Fruit fly (Drosophila melanogaster) whole organism, embryonic: ENCODE data around the gene Fas3.

Experiments used
- Aef1 ChIP-seq: fragments of 200-800 bp; sonication (Bioruptor generic); IDR thresholded peaks from 3 replicates; pipeline ENCODE4 v1.3.6; 2022; ENCODE audit warnings: missing biosample characterization, missing genetic modification characterization
- CG10267 ChIP-seq: fragments of 200-800 bp; sonication (Bioruptor generic); optimal IDR thresholded peaks from 2 replicates; lab custom pipeline; 2018; ENCODE audit warnings: missing biosample characterization, mild to moderate bottlenecking, missing genetic modification characterization, moderate library complexity
- CG10321 ChIP-seq: fragments of 200-800 bp; sonication (Bioruptor generic); IDR thresholded peaks from 2 replicates; pipeline ENCODE4 v1.3.6; 2022; ENCODE audit warnings: missing biosample characterization, missing genetic modification characterization
- CG10366 ChIP-seq: fragments of 200-800 bp; sonication (Bioruptor generic); IDR thresholded peaks from 2 replicates; pipeline ENCODE4 v1.3.6; 2022; ENCODE audit warnings: missing biosample characterization, missing genetic modification characterization
- CG11085 ChIP-seq: fragments of 200-800 bp; sonication (Bioruptor generic); IDR thresholded peaks from 2 replicates; pipeline ENCODE4 v1.3.6; 2022; ENCODE audit warnings: missing biosample characterization, missing genetic modification characterization
- CG11504 ChIP-seq: fragments of 200-800 bp; sonication (Bioruptor generic); optimal IDR thresholded peaks from 3 replicates; lab custom pipeline; 2019; ENCODE audit warnings: missing biosample characterization, mild to moderate bottlenecking, missing genetic modification characterization, moderate library complexity
- CG12104 ChIP-seq: fragments of 200-800 bp; sonication (Bioruptor generic); optimal IDR thresholded peaks from 3 replicates; lab custom pipeline; 2016; ENCODE audit warnings: missing biosample characterization, missing genetic modification characterization
- CG1233 ChIP-seq: fragments of 200-800 bp; sonication (Bioruptor generic); optimal IDR thresholded peaks from 4 replicates; lab custom pipeline; 2018; ENCODE audit warnings: missing biosample characterization, mild to moderate bottlenecking, missing genetic modification characterization
- CG12744 ChIP-seq: fragments of 200-800 bp; sonication (Bioruptor generic); optimal IDR thresholded peaks from 2 replicates; lab custom pipeline; 2016; ENCODE audit warnings: missing biosample characterization, missing genetic modification characterization
- CG13775 ChIP-seq: fragments of 200-800 bp; sonication (Bioruptor generic); optimal IDR thresholded peaks from 3 replicates; lab custom pipeline; 2017; ENCODE audit warnings: missing biosample characterization, mild to moderate bottlenecking, missing genetic modification characterization
- CG14667 ChIP-seq: fragments of 200-800 bp; sonication (Bioruptor generic); IDR thresholded peaks from 2 replicates; pipeline ENCODE4 v1.3.6; 2022; ENCODE audit warnings: missing biosample characterization, missing genetic modification characterization
- CG2678 ChIP-seq: fragments of 200-800 bp; sonication (Bioruptor generic); optimal IDR thresholded peaks from 3 replicates; lab custom pipeline; 2019; ENCODE audit warnings: missing biosample characterization, mild to moderate bottlenecking, missing genetic modification characterization, moderate library complexity
- CG31441 ChIP-seq: fragments of 200-800 bp; sonication (Bioruptor generic); IDR thresholded peaks from 2 replicates; pipeline ENCODE4 v1.3.6; 2022; ENCODE audit warnings: missing biosample characterization, missing genetic modification characterization
- CG32532 ChIP-seq: fragments of 200-800 bp; sonication (Bioruptor generic); IDR thresholded peaks from 2 replicates; pipeline ENCODE4 v1.3.6; 2022; ENCODE audit warnings: missing biosample characterization, missing genetic modification characterization
- CG4424 ChIP-seq: fragments of 200-800 bp; sonication (Bioruptor generic); optimal IDR thresholded peaks from 3 replicates; lab custom pipeline; 2016; ENCODE audit warnings: missing biosample characterization, missing genetic modification characterization
- CG6654 ChIP-seq: fragments of 200-800 bp; sonication (Bioruptor generic); optimal IDR thresholded peaks from 2 replicates; lab custom pipeline; 2017; ENCODE audit warnings: missing biosample characterization, mild to moderate bottlenecking, missing genetic modification characterization
- CG6689 ChIP-seq: fragments of 200-800 bp; sonication (Bioruptor generic); IDR thresholded peaks from 2 replicates; pipeline ENCODE4 v1.3.6; 2022; ENCODE audit warnings: missing biosample characterization, missing genetic modification characterization
- CG7271 ChIP-seq: fragments of 200-800 bp; sonication (Bioruptor generic); optimal IDR thresholded peaks from 2 replicates; lab custom pipeline; 2018; ENCODE audit warnings: missing biosample characterization, mild to moderate bottlenecking, missing genetic modification characterization, moderate library complexity
- CG7745 ChIP-seq: fragments of 200-800 bp; sonication (Bioruptor generic); optimal IDR thresholded peaks from 2 replicates; lab custom pipeline; 2018; ENCODE audit warnings: missing biosample characterization, mild to moderate bottlenecking, missing genetic modification characterization, moderate library complexity
- CG7786 ChIP-seq: fragments of 200-800 bp; sonication (Bioruptor generic); optimal IDR thresholded peaks from 2 replicates; lab custom pipeline; 2016; ENCODE audit warnings: missing biosample characterization, missing genetic modification characterization
- CG8359 ChIP-seq: fragments of 200-800 bp; sonication (Bioruptor generic); optimal IDR thresholded peaks from 2 replicates; lab custom pipeline; 2017; ENCODE audit warnings: missing biosample characterization, mild to moderate bottlenecking, missing genetic modification characterization, borderline replicate concordance
- CG8478 ChIP-seq: fragments of >200 bp; optimal IDR thresholded peaks from 2 replicates; lab custom pipeline; 2018
- CG9727 ChIP-seq: fragments of 200-800 bp; sonication (Bioruptor generic); optimal IDR thresholded peaks from 3 replicates; lab custom pipeline; 2017; ENCODE audit warnings: missing biosample characterization, mild to moderate bottlenecking, missing genetic modification characterization
- CG9876 ChIP-seq: fragments of 200-800 bp; sonication (Bioruptor generic); optimal IDR thresholded peaks from 2 replicates; lab custom pipeline; 2016; ENCODE audit warnings: missing biosample characterization, missing genetic modification characterization
- CrebB ChIP-seq: fragments of 200-800 bp; sonication (Bioruptor generic); optimal IDR thresholded peaks from 3 replicates; lab custom pipeline; 2018; ENCODE audit warnings: missing biosample characterization, mild to moderate bottlenecking, missing genetic modification characterization
- Deaf1 ChIP-seq: fragments of 200-800 bp; optimal IDR thresholded peaks from 3 replicates; lab custom pipeline; 2019; ENCODE audit warnings: missing biosample characterization, mild to moderate bottlenecking, missing genetic modification characterization, moderate library complexity
- Drgx ChIP-seq: fragments of 200-800 bp; sonication (Bioruptor generic); IDR thresholded peaks from 2 replicates; pipeline ENCODE4 v1.3.6; 2022; ENCODE audit warnings: missing biosample characterization, missing genetic modification characterization
- Gug ChIP-seq: fragments of 200-800 bp; sonication (Bioruptor generic); IDR thresholded peaks from 4 replicates; pipeline ENCODE4 v1.3.6; 2022; ENCODE audit warnings: missing biosample characterization, missing genetic modification characterization
- Hr51 ChIP-seq, 2 experiments: fragments of 200-800 bp; sonication (Bioruptor generic); optimal IDR thresholded peaks; 2 replicates in 1 of 2; 3 replicates in 1 of 2; lab custom pipeline; 2016 to 2018; ENCODE audit warnings: missing biosample characterization in 2 of 2, missing genetic modification characterization in 2 of 2, mild to moderate bottlenecking in 1 of 2, moderate library complexity in 1 of 2
- Lpt ChIP-seq: fragments of >200 bp; optimal IDR thresholded peaks from 2 replicates; lab custom pipeline; 2018; ENCODE audit warnings: missing biosample characterization, missing genetic modification characterization
- MTF-1 ChIP-seq: fragments of 200-800 bp; sonication (Bioruptor generic); optimal IDR thresholded peaks from 2 replicates; lab custom pipeline; 2018; ENCODE audit warnings: missing biosample characterization, mild to moderate bottlenecking, missing genetic modification characterization, borderline replicate concordance
- Ravus ChIP-seq: fragments of 200-800 bp; sonication (Bioruptor generic); IDR thresholded peaks from 2 replicates; pipeline ENCODE4 v1.3.6; 2022; ENCODE audit warnings: missing biosample characterization, missing genetic modification characterization
- Spps ChIP-seq: fragments of 200-800 bp; sonication (Bioruptor generic); optimal IDR thresholded peaks from 2 replicates; lab custom pipeline; 2018; ENCODE audit warnings: missing biosample characterization, mild to moderate bottlenecking, missing genetic modification characterization
- Ssrp ChIP-seq: fragments of 200-800 bp; sonication (Bioruptor generic); optimal IDR thresholded peaks from 2 replicates; lab custom pipeline; 2018; ENCODE audit warnings: missing biosample characterization, mild to moderate bottlenecking, missing genetic modification characterization, moderate library complexity
- Xbp1 ChIP-seq: fragments of 200-800 bp; sonication (Bioruptor generic); optimal IDR thresholded peaks from 3 replicates; lab custom pipeline; 2016; ENCODE audit warnings: missing biosample characterization, mild to moderate bottlenecking, missing genetic modification characterization
- Xrp1 ChIP-seq: fragments of 200-800 bp; sonication (Bioruptor generic); IDR thresholded peaks from 2 replicates; pipeline ENCODE4 v1.3.6; 2022; ENCODE audit warnings: missing biosample characterization, missing genetic modification characterization
- caup ChIP-seq: fragments of 200-800 bp; sonication (Bioruptor generic); optimal IDR thresholded peaks from 3 replicates; lab custom pipeline; 2017; ENCODE audit warnings: missing biosample characterization, mild to moderate bottlenecking, missing genetic modification characterization, moderate library complexity; ENCODE audit not compliant: severe bottlenecking
- dimm ChIP-seq: fragments of 200-800 bp; sonication (Bioruptor generic); IDR thresholded peaks from 2 replicates; pipeline ENCODE4 v1.3.6; 2022; ENCODE audit warnings: missing biosample characterization, missing genetic modification characterization
- fd102C ChIP-seq: fragments of 200-800 bp; sonication (Bioruptor generic); optimal IDR thresholded peaks from 2 replicates; lab custom pipeline; 2018; ENCODE audit warnings: missing biosample characterization, mild to moderate bottlenecking, missing genetic modification characterization, moderate library complexity
- fd64A ChIP-seq: fragments of 200-800 bp; sonication (Bioruptor generic); optimal IDR thresholded peaks from 3 replicates; lab custom pipeline; 2018; ENCODE audit warnings: missing biosample characterization, mild to moderate bottlenecking, missing genetic modification characterization
- gem ChIP-seq: fragments of 200-800 bp; sonication (Bioruptor generic); optimal IDR thresholded peaks from 2 replicates; lab custom pipeline; 2019; ENCODE audit warnings: missing biosample characterization, mild to moderate bottlenecking, missing genetic modification characterization, moderate library complexity
- lab ChIP-seq: fragments of 200-800 bp; sonication (Bioruptor generic); optimal IDR thresholded peaks from 3 replicates; lab custom pipeline; 2017; ENCODE audit warnings: missing biosample characterization, missing genetic modification characterization, mild to moderate bottlenecking, moderate library complexity, missing genetic modification reagents
- lmd ChIP-seq: fragments of 200-800 bp; sonication (Bioruptor generic); IDR thresholded peaks from 2 replicates; pipeline ENCODE4 v1.3.6; 2022; ENCODE audit warnings: missing biosample characterization, missing genetic modification characterization
- pan ChIP-seq, 4 experiments: fragments of >200 bp in 3 of 4; fragments of 200-800 bp in 1 of 4; sonication (Bioruptor generic) in 1 of 4; optimal IDR thresholded peaks in 3 of 4; IDR thresholded peaks in 1 of 4; 2 replicates each; pipeline versions ENCODE4 v1.3.6 to Lab custom; 2017 to 2022; ENCODE audit warnings: missing biosample characterization in 2 of 4, missing genetic modification characterization in 2 of 4, mixed read lengths in 1 of 4
- phol ChIP-seq: fragments of 200-800 bp; sonication (Bioruptor generic); optimal IDR thresholded peaks from 3 replicates; lab custom pipeline; 2018; ENCODE audit warnings: missing biosample characterization, mild to moderate bottlenecking, missing genetic modification characterization, moderate library complexity
- sim ChIP-seq: fragments of 200-800 bp; sonication (Bioruptor generic); IDR thresholded peaks from 2 replicates; pipeline ENCODE4 v1.3.6; 2022; ENCODE audit warnings: missing biosample characterization, missing genetic modification characterization
- stc ChIP-seq: fragments of 200-800 bp; sonication (Bioruptor generic); IDR thresholded peaks from 2 replicates; pipeline ENCODE4 v1.3.6; 2022; ENCODE audit warnings: missing biosample characterization, missing genetic modification characterization
- tap ChIP-seq: fragments of 200-800 bp; optimal IDR thresholded peaks from 3 replicates; lab custom pipeline; 2019; ENCODE audit warnings: missing biosample characterization, mild to moderate bottlenecking, missing genetic modification characterization, moderate library complexity
- ttk ChIP-seq: fragments of 200-800 bp; sonication (Bioruptor generic); IDR thresholded peaks from 2 replicates; pipeline ENCODE4 v2.1.2; 2022; ENCODE audit warnings: missing biosample characterization, missing genetic modification characterization
- zen ChIP-seq: fragments of 200-800 bp; sonication (Bioruptor generic); optimal IDR thresholded peaks from 3 replicates; lab custom pipeline; 2018; ENCODE audit warnings: missing biosample characterization, mild to moderate bottlenecking, missing genetic modification characterization, moderate library complexity

Gene Fas3

DNA sequence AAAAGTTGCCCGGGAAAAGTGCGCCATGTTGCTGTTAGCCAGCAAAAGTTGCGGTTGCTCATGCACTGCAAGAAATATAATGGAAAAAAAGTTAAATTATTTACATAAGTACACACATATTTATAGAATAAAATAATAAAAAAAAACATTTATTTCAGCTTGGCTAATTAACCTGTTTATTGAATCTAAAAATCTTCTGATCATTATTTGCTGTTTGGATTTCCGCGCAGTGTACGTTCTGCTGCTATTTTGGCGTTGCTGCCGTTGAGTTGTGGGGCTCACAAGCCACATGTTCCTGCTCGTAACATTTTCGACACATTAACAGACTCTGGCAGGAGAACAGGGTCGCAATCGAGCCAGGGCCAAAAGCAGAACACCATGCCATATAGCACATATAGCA, 9.4 kb upstream of the Fas3 start (continued):
- TF ChIP-seq CrebB: no peak
- peak; percentile 49; the same call in 1 of the 2 replicates for TF ChIP-seq CG14667 (GFP tag; lab: Robert Waterston, UW)
- TF ChIP-seq dimm (GFP tag; lab: Robert Waterston, UW): 0 out of 2 replicates have a peak, but pooled peaks have one; percentile 21
- TF ChIP-seq CG10267: peak; percentile 59
- TF ChIP-seq Ssrp (tag; lab: Kevin White, UChicago): peak; percentile 38
- TF ChIP-seq Hr51 (GFP tag; optimal IDR thresholded peaks at IDR 0.05; lab: Kevin White, UChicago): peak in 1 of 2 experiments; percentile 64
- no peak for TF ChIP-seq fd102C (GFP tag; lab: Kevin White, UChicago)
- peak; percentile 24 for TF ChIP-seq fd64A (GFP tag; lab: Kevin White, UChicago)
- TF ChIP-seq tap (tag; lab: Kevin White, UChicago): peak; percentile 36
- peak; percentile 37 for TF ChIP-seq Deaf1 (tag; lab: Kevin White, UChicago)
- TF ChIP-seq CG6689 (GFP tag; lab: Robert Waterston, UW): peak; percentile 67
- TF ChIP-seq stc (GFP tag; lab: Robert Waterston, UW): peak; percentile 64
- peak; percentile 54 for TF ChIP-seq CG13775 (GFP tag; lab: Kevin White, UChicago)
- no peak for TF ChIP-seq CG10321
- TF ChIP-seq ttk (GFP tag; lab: Robert Waterston, UW): peak; percentile 53; the same call in 1 of the 2 replicates
- peak; percentile 40 for TF ChIP-seq MTF-1 (GFP tag; lab: Kevin White, UChicago)
- TF ChIP-seq CG11085 (GFP tag; lab: Robert Waterston, UW): no peak
- TF ChIP-seq Gug (GFP tag; lab: Robert Waterston, UW): no peak
- TF ChIP-seq CG12744 (GFP tag; lab: Kevin White, UChicago): no peak
- peak; percentile 51; the same call in 1 of the 2 replicates for TF ChIP-seq CG32532 (GFP tag; lab: Robert Waterston, UW)
- no peak for TF ChIP-seq sim (GFP tag; lab: Robert Waterston, UW)
- TF ChIP-seq Xrp1 (GFP tag; lab: Robert Waterston, UW): peak; percentile 85
- TF ChIP-seq CG9876 (GFP tag; lab: Kevin White, UChicago): no peak
- TF ChIP-seq Drgx: peak; percentile 85
- TF ChIP-seq lmd (GFP tag; lab: Robert Waterston, UW): peak; percentile 52; the same call in 1 of the 2 replicates
- no peak for TF ChIP-seq CG7745
- TF ChIP-seq CG31441: peak; percentile 86
- peak; percentile 62 for TF ChIP-seq Aef1
- peak; percentile 60 for TF ChIP-seq lab (GFP tag; lab: Kevin White, UChicago)
- TF ChIP-seq CG12104: peak; percentile 4
- TF ChIP-seq CG2678 (tag; lab: Kevin White, UChicago): peak; percentile 72
- TF ChIP-seq CG11504 (tag; lab: Kevin White, UChicago): peak; percentile 98
- TF ChIP-seq Spps (tag; lab: Kevin White, UChicago): peak; percentile 53
- no peak for TF ChIP-seq CG8478 (lab: Kevin White, UChicago)
- peak; percentile 17 for TF ChIP-seq CG1233 (GFP tag; lab: Kevin White, UChicago)
- TF ChIP-seq CG6654: peak; percentile 4
- peak; percentile 76 for TF ChIP-seq CG4424 (GFP tag; lab: Kevin White, UChicago)
- TF ChIP-seq Xbp1: peak; percentile 32
- TF ChIP-seq zen: peak; percentile 24
- peak; percentile 81 for TF ChIP-seq phol (tag; lab: Kevin White, UChicago)
- peak; percentile 44 for TF ChIP-seq CG9727 (GFP tag; lab: Kevin White, UChicago)
- peak; percentile 69 for TF ChIP-seq CG8359
- no peak for TF ChIP-seq Lpt
- TF ChIP-seq Ravus: peak; percentile 25; the same call in 1 of the 2 replicates
- TF ChIP-seq CG7786 (GFP tag; lab: Kevin White, UChicago): no peak
- TF ChIP-seq pan (optimal IDR thresholded peaks at IDR 0.05; lab: Kevin White, UChicago): no peak
- peak in 1 of 2 experiments; percentile 49 for TF ChIP-seq pan (GFP tag; optimal IDR thresholded peaks at IDR 0.05 in 1 of 2, IDR thresholded peaks at IDR 0.05 in 1 of 2)
- peak; percentile 52; the same call in 1 of the 2 replicates for TF ChIP-seq CG10366 (GFP tag; lab: Robert Waterston, UW)
- TF ChIP-seq CG7271: no peak
- peak; percentile 1 for TF ChIP-seq caup (GFP tag; lab: Kevin White, UChicago)
- TF ChIP-seq gem (tag; lab: Kevin White, UChicago): peak; percentile 84
